Worm (Caenorhabditis elegans) whole organism, midembryonic: ENCODE results near the gene iars-1.
"Not testable (repeated sequence)": the region's sequence is repeated elsewhere in the genome, so short reads cannot be mapped to it uniquely, and the experiment has no call there.

Source experiments
- T22C8.4 ChIP-seq: fragments of 200-800 bp; sonication (Bioruptor generic); IDR thresholded peaks from 2 replicates; pipeline ENCODE4 v1.3.6; 2022; ENCODE audit warnings: missing genetic modification characterization, missing compliant biosample characterization
- cog-1 ChIP-seq: sonication (generic microtip); optimal IDR thresholded peaks from 2 replicates; lab custom pipeline; 2016; ENCODE audit warnings: missing genetic modification characterization, missing compliant biosample characterization
- flt-1 ChIP-seq: fragments of 200-800 bp; sonication (Bioruptor generic); IDR thresholded peaks from 2 replicates; pipeline ENCODE4 v1.3.6; 2022; ENCODE audit warnings: missing genetic modification characterization, missing compliant biosample characterization
- klf-2 ChIP-seq: fragments of 200-800 bp; sonication (Bioruptor generic); conservative IDR thresholded peaks from 2 replicates; pipeline ENCODE4 v1.3.6; 2022; ENCODE audit warnings: missing genetic modification reagents, missing genetic modification characterization, missing compliant biosample characterization
- med-1 ChIP-seq: sonication (generic microtip); optimal IDR thresholded peaks from 2 replicates; lab custom pipeline; 2017; ENCODE audit warnings: missing genetic modification characterization, mild to moderate bottlenecking, missing compliant biosample characterization, antibody characterized with exemption, missing genetic modification reagents; ENCODE audit not compliant: insufficient read depth
- ref-1 ChIP-seq: fragments of 200-800 bp; sonication (Bioruptor generic); conservative IDR thresholded peaks from 2 replicates; pipeline ENCODE4 v1.3.6; 2022; ENCODE audit warnings: missing genetic modification reagents, missing genetic modification characterization, missing compliant biosample characterization
- tab-1 ChIP-seq: fragments of 200-800 bp; sonication (Bioruptor generic); IDR thresholded peaks from 2 replicates; pipeline ENCODE4 v1.3.6; 2022; ENCODE audit warnings: missing genetic modification characterization, missing compliant biosample characterization
- ztf-23 ChIP-seq: fragments of 200-800 bp; sonication (Bioruptor generic); IDR thresholded peaks from 2 replicates; pipeline ENCODE4 v1.3.6; 2022; ENCODE audit warnings: missing genetic modification reagents, missing genetic modification characterization, missing compliant biosample characterization
- ztf-29 ChIP-seq: fragments of 200-800 bp; sonication (Bioruptor generic); IDR thresholded peaks from 2 replicates; pipeline ENCODE4 v1.3.6; 2022; ENCODE audit warnings: missing genetic modification reagents, missing genetic modification characterization, missing compliant biosample characterization

Gene iars-1

DNA sequence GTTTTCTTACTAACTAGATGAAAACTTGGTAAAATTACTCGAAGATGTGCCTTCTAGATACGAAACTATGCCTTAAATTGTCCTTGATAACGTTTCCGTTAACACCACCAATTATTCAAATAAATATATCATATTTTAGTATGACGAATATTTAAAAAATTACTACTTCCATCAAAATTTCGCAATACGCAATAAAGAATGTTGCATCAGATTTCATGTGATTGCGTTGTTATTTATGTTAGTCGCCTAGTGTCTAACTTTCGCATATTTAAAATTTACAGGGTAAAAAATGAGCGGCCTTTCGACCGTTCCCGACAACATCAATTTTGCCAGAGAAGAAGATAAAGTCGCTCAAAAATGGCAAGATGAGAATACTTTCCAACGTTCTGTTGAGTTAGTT lies at the start of gene iars-1:
iars-1 (plus strand) TSS at position 276 of the 400 bp plus-strand sequence.
- TF ChIP-seq flt-1 (GFP tag; lab: Robert Waterston, UW): no peak
- no peak for TF ChIP-seq cog-1 (tag; lab: Kevin White, UChicago)
- TF ChIP-seq ztf-29: no peak
- no peak for TF ChIP-seq med-1 (GFP tag; lab: Kevin White, UChicago)
- TF ChIP-seq tab-1 (GFP tag; lab: Robert Waterston, UW): no peak
- TF ChIP-seq ztf-23 (GFP tag; lab: Robert Waterston, UW): no peak
- TF ChIP-seq ref-1 (GFP tag; lab: Robert Waterston, UW): no peak
- TF ChIP-seq klf-2: no peak
- TF ChIP-seq T22C8.4 (GFP tag; lab: Robert Waterston, UW): no peak

DNA sequence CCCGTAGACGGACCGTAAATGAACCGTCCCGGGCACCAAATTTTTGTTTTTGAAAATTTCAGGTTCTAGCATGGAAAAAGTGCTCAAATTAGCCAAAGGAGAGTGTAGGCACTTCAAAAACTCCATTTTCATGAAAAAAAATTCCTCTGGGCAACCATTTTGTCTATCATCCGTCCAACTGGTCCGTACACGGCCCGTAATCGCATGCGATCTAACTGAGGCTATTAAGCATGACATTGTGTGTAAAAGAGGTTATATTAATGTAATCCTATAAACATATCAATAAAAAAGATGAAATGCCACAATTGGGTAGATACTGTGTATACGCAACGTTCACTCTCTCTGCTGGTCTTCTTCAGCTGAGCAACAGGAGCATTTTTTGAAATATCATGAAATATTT lies 45.8 kb upstream of the iars-1 start, which contains the start of gene R09E10.1:
R09E10.1 (minus strand) TSS at position 101 of the 400 bp plus-strand sequence.
- not testable (repeated sequence) for TF ChIP-seq tab-1 (GFP tag; lab: Robert Waterston, UW); cog-1 (tag; lab: Kevin White, UChicago); ztf-23 (GFP tag; lab: Robert Waterston, UW)

DNA sequence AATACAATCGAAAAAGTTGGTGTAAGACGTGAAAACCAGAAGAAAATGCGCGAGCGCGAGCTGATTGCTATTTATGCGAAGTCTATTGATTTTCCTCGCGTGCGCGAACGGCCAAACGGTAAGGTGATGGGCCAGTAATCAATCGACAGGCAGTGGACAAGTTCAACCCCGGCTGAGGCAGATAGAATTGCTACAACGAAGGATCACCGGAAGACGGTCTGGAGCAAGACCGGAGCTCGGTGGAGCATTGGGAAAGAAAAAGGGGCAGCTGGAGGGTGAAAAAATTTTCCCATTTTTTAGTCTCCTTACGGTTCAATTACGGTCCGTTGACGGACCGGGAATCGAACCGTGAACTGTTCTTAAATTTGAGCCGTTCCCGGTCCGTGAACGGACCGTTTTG lies 45.0 kb upstream of the iars-1 start:
- TF ChIP-seq tab-1 (GFP tag; lab: Robert Waterston, UW): 0 out of 2 replicates have a peak, but pooled peaks have one; percentile 52

DNA sequence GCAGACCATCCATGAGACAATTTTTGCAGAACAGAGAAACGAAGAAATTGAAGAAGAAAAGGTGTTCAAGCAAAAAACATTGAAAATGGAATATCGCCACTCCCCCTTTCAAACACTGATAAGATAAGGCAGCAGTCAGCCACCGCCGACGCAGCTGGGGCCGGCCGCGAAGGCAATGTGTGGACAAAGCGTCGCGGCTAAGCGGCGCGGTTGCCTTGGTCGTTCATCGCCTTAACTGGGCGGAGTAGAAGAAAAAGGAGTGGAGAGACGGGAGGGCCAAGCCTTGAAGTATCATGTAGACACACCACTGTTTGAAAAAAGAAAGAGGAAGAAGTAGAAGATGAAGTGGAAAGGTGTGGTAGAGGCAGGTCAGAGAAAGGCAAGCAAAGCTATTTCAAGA lies 37.4 kb upstream of the iars-1 start:
- TF ChIP-seq med-1 (GFP tag; lab: Kevin White, UChicago) (no peak), ztf-29 (no peak), cog-1 (tag; lab: Kevin White, UChicago) (no peak), flt-1 (GFP tag; lab: Robert Waterston, UW) (no peak), ref-1 (GFP tag; lab: Robert Waterston, UW) (no peak), tab-1 (GFP tag; lab: Robert Waterston, UW) (no peak), ztf-23 (GFP tag; lab: Robert Waterston, UW) (0 out of 2 replicates have a peak, but pooled peaks have one; percentile 39), T22C8.4 (GFP tag; lab: Robert Waterston, UW) (no peak), klf-2 (peak; percentile 62; the same call in 1 of the 2 replicates)

DNA sequence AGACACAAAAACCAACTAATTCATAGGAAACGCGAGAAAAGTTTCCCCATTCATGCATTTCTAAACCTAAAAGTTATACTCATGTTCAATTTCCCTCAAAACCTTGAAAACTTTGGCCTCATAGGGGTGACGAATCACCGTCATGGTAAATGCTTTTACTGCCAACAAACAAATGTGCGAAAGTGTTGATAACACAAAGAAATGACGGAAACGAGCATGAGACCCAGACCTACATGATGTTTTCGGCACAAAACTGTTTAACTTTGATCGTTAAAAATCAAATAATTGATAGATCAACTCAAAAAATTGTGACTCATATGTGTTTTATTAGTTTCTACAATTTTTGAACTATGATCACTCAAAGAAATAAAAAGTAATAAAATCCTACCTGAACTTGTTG lies 36.5 kb upstream of the iars-1 start:
- TF ChIP-seq cog-1 (tag; lab: Kevin White, UChicago) (no peak), flt-1 (GFP tag; lab: Robert Waterston, UW) (no peak), T22C8.4 (GFP tag; lab: Robert Waterston, UW) (no peak), med-1 (GFP tag; lab: Kevin White, UChicago) (no peak), klf-2 (no peak), ztf-29 (no peak), ref-1 (GFP tag; lab: Robert Waterston, UW) (no peak), ztf-23 (GFP tag; lab: Robert Waterston, UW) (no peak), tab-1 (GFP tag; lab: Robert Waterston, UW) (no peak)

DNA sequence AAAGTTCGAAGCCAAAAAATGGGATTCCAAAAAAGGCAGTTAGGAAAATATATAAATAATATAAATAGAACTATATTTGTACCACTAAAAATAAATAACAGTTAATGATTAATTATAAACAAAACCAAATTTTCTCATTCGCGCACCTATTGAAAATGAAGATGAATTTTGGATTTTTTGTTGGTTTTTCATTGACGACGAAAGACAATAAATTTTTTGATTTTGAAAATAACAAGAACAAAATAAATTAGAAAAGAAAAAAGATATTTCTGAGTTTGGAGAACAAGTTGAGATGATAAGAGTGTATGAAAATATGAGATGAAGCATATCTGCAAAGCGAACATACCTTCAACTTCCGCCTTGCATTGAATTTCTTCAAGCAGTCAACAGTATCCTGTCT lies 31.1 kb upstream of the iars-1 start:
- TF ChIP-seq klf-2 (no peak), med-1 (GFP tag; lab: Kevin White, UChicago) (no peak), ref-1 (GFP tag; lab: Robert Waterston, UW) (no peak), ztf-23 (GFP tag; lab: Robert Waterston, UW) (no peak), ztf-29 (no peak), flt-1 (GFP tag; lab: Robert Waterston, UW) (no peak), cog-1 (tag; lab: Kevin White, UChicago) (no peak), T22C8.4 (GFP tag; lab: Robert Waterston, UW) (no peak), tab-1 (GFP tag; lab: Robert Waterston, UW) (no peak)

DNA sequence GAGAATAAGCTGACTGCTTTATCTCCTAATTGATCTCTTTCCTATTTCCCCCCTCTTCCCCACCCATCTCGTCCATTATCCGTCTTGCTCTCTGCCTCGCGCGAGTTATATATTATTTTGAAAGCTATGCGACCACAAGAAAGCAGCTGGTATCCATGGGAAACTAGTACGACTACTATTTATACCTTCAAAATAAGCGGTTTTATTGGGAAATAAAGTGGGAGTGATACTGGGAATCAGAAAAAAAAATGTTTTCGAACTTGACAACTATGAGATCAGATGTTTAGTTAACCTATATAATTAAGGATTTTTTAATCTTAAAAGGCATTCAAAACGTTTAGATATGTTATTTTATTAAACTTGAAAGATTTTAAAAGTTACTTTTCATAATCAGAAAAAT lies 28.7 kb upstream of the iars-1 start:
- TF ChIP-seq ref-1 (GFP tag; lab: Robert Waterston, UW): no peak
- TF ChIP-seq tab-1 (GFP tag; lab: Robert Waterston, UW): no peak
- no peak for TF ChIP-seq cog-1 (tag; lab: Kevin White, UChicago)
- TF ChIP-seq klf-2: no peak
- TF ChIP-seq med-1 (GFP tag; lab: Kevin White, UChicago): no peak
- TF ChIP-seq flt-1 (GFP tag; lab: Robert Waterston, UW): no peak

DNA sequence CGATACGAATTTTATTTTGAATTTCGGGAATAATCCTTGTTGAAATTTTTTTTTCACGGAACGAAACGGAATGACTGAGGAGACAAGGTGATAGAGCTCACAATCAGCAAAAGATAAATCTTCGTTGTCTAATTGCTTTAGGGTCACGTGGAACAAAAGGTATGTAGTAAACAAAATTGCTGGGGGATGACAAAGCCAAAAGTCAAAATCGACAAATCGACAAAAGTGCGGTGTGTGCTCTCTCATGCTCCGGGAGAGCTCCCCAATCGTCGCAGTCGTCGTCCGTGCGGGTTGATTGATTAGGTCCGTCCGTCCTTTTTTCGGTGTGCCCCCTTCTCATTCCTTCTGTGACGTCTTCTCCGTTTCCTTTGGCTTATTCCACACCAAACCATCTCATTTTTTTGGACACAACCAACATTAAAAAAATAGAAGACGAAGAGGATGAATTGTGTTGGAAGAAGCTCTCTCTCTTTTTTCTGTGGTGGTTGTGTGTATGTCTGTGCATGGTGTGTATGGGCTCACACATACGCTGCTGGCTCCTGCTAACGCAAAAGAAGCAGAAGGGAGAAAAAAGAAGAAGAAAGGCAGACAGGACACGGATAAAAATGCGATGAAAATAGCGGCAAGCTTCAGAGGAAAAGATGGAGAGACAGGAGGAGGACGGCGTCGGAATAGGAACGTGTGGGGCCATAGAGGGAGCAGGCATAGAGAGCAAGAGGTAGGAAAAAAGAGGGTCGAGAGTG lies 26.6 kb upstream of the iars-1 start:
- TF ChIP-seq ref-1 (GFP tag; lab: Robert Waterston, UW) (no peak), tab-1 (GFP tag; lab: Robert Waterston, UW) (no peak), klf-2 (no peak), cog-1 (tag; lab: Kevin White, UChicago) (no peak), ztf-29 (no peak), flt-1 (GFP tag; lab: Robert Waterston, UW) (no peak), T22C8.4 (GFP tag; lab: Robert Waterston, UW) (no peak), ztf-23 (GFP tag; lab: Robert Waterston, UW) (no peak; the same call in 1 of the 2 replicates), med-1 (GFP tag; lab: Kevin White, UChicago) (no peak)

DNA sequence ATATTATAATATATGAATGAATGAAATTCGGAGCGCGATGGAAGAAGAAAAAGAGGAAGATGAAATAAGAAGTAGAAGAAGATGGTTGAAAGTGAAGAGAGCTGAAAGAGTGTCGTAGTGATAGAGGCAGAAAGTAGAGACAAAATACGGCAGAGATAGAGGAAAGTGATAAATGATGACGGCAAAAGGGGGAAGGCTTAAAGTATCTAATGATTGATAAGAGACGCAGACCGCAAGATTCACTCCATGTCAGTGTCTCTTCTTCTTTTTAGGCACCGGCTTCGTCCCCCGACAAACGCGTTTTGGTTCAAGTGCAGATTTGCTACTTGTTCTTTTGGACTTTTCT lies 26.1 kb upstream of the iars-1 start:
- no peak for TF ChIP-seq ref-1 (GFP tag; lab: Robert Waterston, UW)
- no peak for TF ChIP-seq klf-2
- no peak for TF ChIP-seq ztf-23 (GFP tag; lab: Robert Waterston, UW)
- no peak for TF ChIP-seq tab-1 (GFP tag; lab: Robert Waterston, UW)
- TF ChIP-seq flt-1 (GFP tag; lab: Robert Waterston, UW): no peak
- no peak for TF ChIP-seq cog-1 (tag; lab: Kevin White, UChicago)
- TF ChIP-seq ztf-29: no peak
- no peak for TF ChIP-seq med-1 (GFP tag; lab: Kevin White, UChicago)
- TF ChIP-seq T22C8.4 (GFP tag; lab: Robert Waterston, UW): no peak
